In genomic region chr3L:16749726-16750125, dm6 we compare ENCODE assay signal across 3 fruit fly cellular contexts.
TF ChIP-seq lines count a peak whose summit lies in the region.

No protein-coding gene starts in this region.

- no peak for TF ChIP-seq CTCF in whole organism, embryonic (GFP tag; optimal IDR thresholded peaks at IDR 0.05; lab: Kevin White, UChicago)

TF ChIP-seq in whole organism, embryonic, 481 proteins besides CTCF, POLR2A, EP300 and RAD21 (continues in another document):
- TF ChIP-seq CG14441 (GFP tag; IDR thresholded peaks at IDR 0.05; lab: Robert Waterston, UW) (no peak), CG8359 (GFP tag; optimal IDR thresholded peaks at IDR 0.05; lab: Kevin White, UChicago; ENCODE audit: borderline replicate concordance) (peak; percentile 3), nom (GFP tag; optimal IDR thresholded peaks at IDR 0.05; lab: Kevin White, UChicago) (no peak), Xbp1 (GFP tag; optimal IDR thresholded peaks at IDR 0.05; lab: Kevin White, UChicago) (no peak), Ravus (GFP tag; IDR thresholded peaks at IDR 0.05; lab: Robert Waterston, UW) (no peak), CG17802 (tag; optimal IDR thresholded peaks at IDR 0.05; lab: Kevin White, UChicago) (no peak), CG3163 (GFP tag; optimal IDR thresholded peaks at IDR 0.05; lab: Kevin White, UChicago) (no peak), shn (GFP tag; optimal IDR thresholded peaks at IDR 0.05; lab: Kevin White, UChicago) (no peak), amos (GFP tag; IDR thresholded peaks at IDR 0.05; lab: Robert Waterston, UW; ENCODE audit: partially characterized antibody) (no peak), sima (GFP tag; optimal IDR thresholded peaks at IDR 0.05; lab: Kevin White, UChicago) (no peak), CG6765 (GFP tag; optimal IDR thresholded peaks at IDR 0.05; lab: Kevin White, UChicago) (no peak), lov (optimal IDR thresholded peaks at IDR 0.05; lab: Kevin White, UChicago) (no peak), lov (GFP tag; IDR thresholded peaks at IDR 0.05; lab: Robert Waterston, UW) (no peak), CG15269 (tag; optimal IDR thresholded peaks at IDR 0.05; lab: Kevin White, UChicago) (no peak), CG10979 (tag; optimal IDR thresholded peaks at IDR 0.05; lab: Kevin White, UChicago) (peak; percentile 82), CG4617 (GFP tag; optimal IDR thresholded peaks at IDR 0.05; lab: Kevin White, UChicago; ENCODE audit: borderline replicate concordance) (no peak), CG11695 (GFP tag; IDR thresholded peaks at IDR 0.05; lab: Robert Waterston, UW) (peak; percentile 35; the same call in 1 of the 3 replicates), CG13123 (GFP tag; optimal IDR thresholded peaks at IDR 0.05; lab: Kevin White, UChicago) (no peak), CG3407 (GFP tag; optimal IDR thresholded peaks at IDR 0.05; lab: Kevin White, UChicago) (no peak), ci (GFP tag; IDR thresholded peaks at IDR 0.05; lab: Robert Waterston, UW) (no peak), mirr (GFP tag; optimal IDR thresholded peaks at IDR 0.05; lab: Kevin White, UChicago) (no peak), CG9215 (GFP tag; IDR thresholded peaks at IDR 0.05; lab: Robert Waterston, UW) (no peak), CG10543 (GFP tag; optimal IDR thresholded peaks at IDR 0.05; lab: Kevin White, UChicago) (no peak), unpg (GFP tag; optimal IDR thresholded peaks at IDR 0.05; lab: Kevin White, UChicago) (peak; percentile 18), CG2120 (GFP tag; optimal IDR thresholded peaks at IDR 0.05; lab: Kevin White, UChicago) (no peak), CG16863 (GFP tag; optimal IDR thresholded peaks at IDR 0.05; lab: Kevin White, UChicago) (no peak), HLH3B (GFP tag; IDR thresholded peaks at IDR 0.05; lab: Robert Waterston, UW) (no peak), CG18262 (tag; optimal IDR thresholded peaks at IDR 0.05; lab: Kevin White, UChicago) (peak; percentile 70), Adf1 (GFP tag; IDR thresholded peaks at IDR 0.05; lab: Robert Waterston, UW) (no peak), CG3065 (GFP tag; optimal IDR thresholded peaks at IDR 0.05; lab: Kevin White, UChicago) (no peak), kay (GFP tag; optimal IDR thresholded peaks at IDR 0.05; lab: Kevin White, UChicago) (no peak)

TF ChIP-seq in whole organism, prepupa, 60 proteins besides CTCF, POLR2A, EP300 and RAD21 (continues in another document):
- TF ChIP-seq CG6808 (GFP tag; optimal IDR thresholded peaks at IDR 0.05; lab: Kevin White, UChicago), result peak; percentile 64
- TF ChIP-seq achi (GFP tag; optimal IDR thresholded peaks at IDR 0.05; lab: Kevin White, UChicago), result peak; percentile 48
- no peak for TF ChIP-seq Sox102F (GFP tag; optimal IDR thresholded peaks at IDR 0.05; lab: Kevin White, UChicago)
- TF ChIP-seq fkh (GFP tag; optimal IDR thresholded peaks at IDR 0.05; lab: Kevin White, UChicago), result no peak
- TF ChIP-seq CG11294 (GFP tag; IDR thresholded peaks at IDR 0.05; lab: Robert Waterston, UW), result no peak
- TF ChIP-seq CG1621 (tag; optimal IDR thresholded peaks at IDR 0.05; lab: Kevin White, UChicago), result no peak
- peak; percentile 30 for TF ChIP-seq svp (GFP tag; lab: Kevin White, UChicago)
- no peak for TF ChIP-seq CG6854 (GFP tag; optimal IDR thresholded peaks at IDR 0.05; lab: Kevin White, UChicago)
- TF ChIP-seq Hr4 (GFP tag; optimal IDR thresholded peaks at IDR 0.05; lab: Kevin White, UChicago), result peak; percentile 32
- peak; percentile 42 for TF ChIP-seq OdsH (GFP tag; optimal IDR thresholded peaks at IDR 0.05; lab: Kevin White, UChicago)
- TF ChIP-seq Lpt (GFP tag; optimal IDR thresholded peaks at IDR 0.05; lab: Kevin White, UChicago), result peak; percentile 64
- TF ChIP-seq Gug (GFP tag; IDR thresholded peaks at IDR 0.05; lab: Robert Waterston, UW), result peak; percentile 49; the same call in 1 of the 2 replicates
- peak; percentile 42 for TF ChIP-seq CG11762 (GFP tag; optimal IDR thresholded peaks at IDR 0.05; lab: Kevin White, UChicago; ENCODE audit: insufficient read depth)
- peak; percentile 20 for TF ChIP-seq Eip75B (GFP tag; optimal IDR thresholded peaks at IDR 0.05; lab: Kevin White, UChicago)
- peak; percentile 63 for TF ChIP-seq CG6276 (GFP tag; optimal IDR thresholded peaks at IDR 0.05; lab: Kevin White, UChicago)
- peak; percentile 45 for TF ChIP-seq CG10669 (GFP tag; optimal IDR thresholded peaks at IDR 0.05; lab: Kevin White, UChicago)
- TF ChIP-seq CG10631 (GFP tag; optimal IDR thresholded peaks at IDR 0.05; lab: Kevin White, UChicago), result peak; percentile 65
- no peak for TF ChIP-seq CG6792 (GFP tag; optimal IDR thresholded peaks at IDR 0.05; lab: Kevin White, UChicago)
- TF ChIP-seq CG32006 (GFP tag; optimal IDR thresholded peaks at IDR 0.05; lab: Kevin White, UChicago), result peak; percentile 69
- TF ChIP-seq Eip78C (GFP tag; lab: Kevin White, UChicago), result peak; percentile 86
- TF ChIP-seq Ets21C (GFP tag; optimal IDR thresholded peaks at IDR 0.05; lab: Kevin White, UChicago), result no peak
- peak; percentile 64 for TF ChIP-seq CG3032 (tag; optimal IDR thresholded peaks at IDR 0.05; lab: Kevin White, UChicago)
- TF ChIP-seq spab (GFP tag; optimal IDR thresholded peaks at IDR 0.05; lab: Kevin White, UChicago), result peak; percentile 61
- peak; percentile 66; the same call in 2 of the 3 replicates for TF ChIP-seq CG6163 (GFP tag; IDR thresholded peaks at IDR 0.05; lab: Robert Waterston, UW)
- TF ChIP-seq Hr39 (GFP tag; optimal IDR thresholded peaks at IDR 0.05; lab: Kevin White, UChicago), result no peak
- TF ChIP-seq Sox15 (GFP tag; optimal IDR thresholded peaks at IDR 0.05; lab: Kevin White, UChicago), result no peak
- no peak for TF ChIP-seq Sox14 (GFP tag; optimal IDR thresholded peaks at IDR 0.05; lab: Kevin White, UChicago)
- TF ChIP-seq pdm3 (GFP tag; optimal IDR thresholded peaks at IDR 0.05; lab: Kevin White, UChicago), result no peak
- TF ChIP-seq CG8632 (GFP tag; optimal IDR thresholded peaks at IDR 0.05; lab: Kevin White, UChicago), result no peak
- TF ChIP-seq net (GFP tag; optimal IDR thresholded peaks at IDR 0.05; lab: Kevin White, UChicago), result peak; percentile 51
- no peak for TF ChIP-seq cyc (GFP tag; optimal IDR thresholded peaks at IDR 0.05; lab: Kevin White, UChicago)
- no peak for TF ChIP-seq Eip93F (GFP tag; optimal IDR thresholded peaks at IDR 0.05; lab: Kevin White, UChicago)
- peak; percentile 24 for TF ChIP-seq dac (GFP tag; optimal IDR thresholded peaks at IDR 0.05; lab: Kevin White, UChicago)

TF ChIP-seq in whole organism, pupa, 21 proteins besides CTCF, POLR2A, EP300 and RAD21:
- TF ChIP-seq CG14655 (GFP tag; optimal IDR thresholded peaks at IDR 0.05; lab: Kevin White, UChicago) (peak; percentile 89), CG12605 (GFP tag; IDR thresholded peaks at IDR 0.05; lab: Robert Waterston, UW) (no peak), CG13204 (GFP tag; optimal IDR thresholded peaks at IDR 0.05; lab: Kevin White, UChicago) (no peak), Snoo (tag; optimal IDR thresholded peaks at IDR 0.05; lab: Kevin White, UChicago) (no peak), Pif1A (GFP tag; optimal IDR thresholded peaks at IDR 0.05; lab: Kevin White, UChicago) (peak; percentile 7), CG4496 (GFP tag; IDR thresholded peaks at IDR 0.05; lab: Robert Waterston, UW) (peak; percentile 78), gl (tag; optimal IDR thresholded peaks at IDR 0.05; lab: Kevin White, UChicago) (peak; percentile 14), EcR (GFP tag; optimal IDR thresholded peaks at IDR 0.05; lab: Kevin White, UChicago) (no peak), Ets98B (GFP tag; IDR thresholded peaks at IDR 0.05; lab: Robert Waterston, UW) (peak; percentile 50; the same call in 1 of the 2 replicates), D1 (tag; optimal IDR thresholded peaks at IDR 0.05; lab: Kevin White, UChicago) (peak; percentile 32), CG17806 (tag; optimal IDR thresholded peaks at IDR 0.05; lab: Kevin White, UChicago) (peak; percentile 79), CG32121 (GFP tag; IDR thresholded peaks at IDR 0.05; lab: Robert Waterston, UW) (no peak), CG34367 (tag; optimal IDR thresholded peaks at IDR 0.05; lab: Kevin White, UChicago) (peak; percentile 43), CG15710 (tag; optimal IDR thresholded peaks at IDR 0.05; lab: Kevin White, UChicago) (peak; percentile 67), CG8301 (tag; optimal IDR thresholded peaks at IDR 0.05; lab: Kevin White, UChicago) (peak; percentile 84), rn (GFP tag; IDR thresholded peaks at IDR 0.05; lab: Robert Waterston, UW) (no peak), fd96Ca (GFP tag; IDR thresholded peaks at IDR 0.05; lab: Robert Waterston, UW) (no peak), Pif1B (GFP tag; optimal IDR thresholded peaks at IDR 0.05; lab: Kevin White, UChicago) (peak; percentile 52), CG9948 (tag; optimal IDR thresholded peaks at IDR 0.05; lab: Kevin White, UChicago) (peak; percentile 83), CG8159 (tag; optimal IDR thresholded peaks at IDR 0.05; lab: Kevin White, UChicago) (peak; percentile 75), CG10348 (GFP tag; IDR thresholded peaks at IDR 0.05; lab: Robert Waterston, UW) (no peak)

Comparison
In these comparisons a context has a peak if more than half of its experiments do, and no peak if none do; other contexts are left out.
1. Of the 7 proteins assayed by ChIP-seq in both whole organism, embryonic and whole organism, prepupa: peak only in whole organism, embryonic: Blimp-1 and Sox102F; only in whole organism, prepupa: CG16779, Gug and Lpt; in both: none; in neither: 2.